Worm (Caenorhabditis elegans) whole organism, L1 larva: Measurements from ENCODE around the gene cutl-23.

Experiments
- ceh-88 ChIP-seq: fragments of 200-800 bp; sonication (Bioruptor generic); IDR thresholded peaks from 2 replicates; pipeline ENCODE4 v1.3.6; 2022; ENCODE audit warnings: missing genetic modification characterization, missing compliant biosample characterization
- elt-3 ChIP-seq, 6 experiments: fragments of 150-350 bp in 1 of 6; sonication (generic microtip); optimal IDR thresholded peaks; 2 replicates each; lab custom pipeline; 2017 to 2018; ENCODE audit warnings: missing biosample characterization in 6 of 6, missing genetic modification characterization in 6 of 6, inconsistent platforms in 1 of 6
- jun-1 ChIP-seq: fragments of 150-350 bp; optimal IDR thresholded peaks from 2 replicates; lab custom pipeline; 2014; ENCODE audit warnings: missing biosample characterization, missing genetic modification reagents, missing genetic modification characterization
- nhr-28 ChIP-seq: fragments of 150-350 bp; optimal IDR thresholded peaks from 2 replicates; lab custom pipeline; 2014; ENCODE audit warnings: missing biosample characterization, missing genetic modification characterization
- nhr-84 ChIP-seq: sonication (generic microtip); optimal IDR thresholded peaks from 2 replicates; lab custom pipeline; 2017; ENCODE audit warnings: missing biosample characterization, missing genetic modification characterization
- nhr-90 ChIP-seq: sonication (generic microtip); optimal IDR thresholded peaks from 2 replicates; lab custom pipeline; 2016; ENCODE audit warnings: mild to moderate bottlenecking, missing genetic modification characterization, missing compliant biosample characterization; ENCODE audit not compliant: poor library complexity
- snpc-4 ChIP-seq: fragments of 150-350 bp; optimal IDR thresholded peaks from 2 replicates; lab custom pipeline; 2014; ENCODE audit warnings: missing biosample characterization, missing genetic modification characterization
- ztf-11 ChIP-seq, 2 experiments: sonication (generic microtip); optimal IDR thresholded peaks; 2 replicates each; lab custom pipeline; 2016 to 2017; ENCODE audit warnings: missing genetic modification characterization in 2 of 2, missing biosample characterization in 1 of 2, missing compliant biosample characterization in 1 of 2

- TF ChIP-seq snpc-4 (tag; lab: Kevin White, UChicago), result no peak
- no peak for TF ChIP-seq nhr-84 (tag; lab: Kevin White, UChicago)
- TF ChIP-seq jun-1, result no peak
- TF ChIP-seq ztf-11 (tag; optimal IDR thresholded peaks at IDR 0.05; lab: Kevin White, UChicago), result no peak
- TF ChIP-seq ceh-88, result no peak
- TF ChIP-seq nhr-90, result no peak
- no peak for TF ChIP-seq elt-3 (tag; optimal IDR thresholded peaks at IDR 0.05; lab: Kevin White, UChicago)
- no peak for TF ChIP-seq nhr-28
Measured at ce11 chrIII:5734905-5735304, 35.1 kb upstream of the cutl-23 start, which contains the start of gene B0244.10.
